Worm (Caenorhabditis elegans) whole organism, late embryonic: ENCODE results near the gene dnj-17.

Source experiments
- F13H6.1 ChIP-seq: sonication (generic microtip); optimal IDR thresholded peaks from 2 replicates; lab custom pipeline; 2016; ENCODE audit warnings: missing genetic modification characterization, missing compliant biosample characterization
- K09A11.1 ChIP-seq: sonication (generic microtip); optimal IDR thresholded peaks from 2 replicates; lab custom pipeline; 2017; ENCODE audit warnings: antibody characterized with exemption, mild to moderate bottlenecking, missing genetic modification characterization, missing compliant biosample characterization; ENCODE audit not compliant: insufficient read depth
- ama-1 ChIP-seq: fragments of 150-350 bp; optimal IDR thresholded peaks from 2 replicates; lab custom pipeline; 2014
- ceh-22 ChIP-seq: sonication (generic microtip); optimal IDR thresholded peaks from 2 replicates; lab custom pipeline; 2017; ENCODE audit warnings: missing biosample characterization, missing genetic modification characterization
- dmd-4 ChIP-seq: sonication (generic microtip); optimal IDR thresholded peaks from 2 replicates; lab custom pipeline; 2016; ENCODE audit warnings: borderline replicate concordance, missing genetic modification characterization, missing compliant biosample characterization
- fkh-10 ChIP-seq: fragments of 150-350 bp; optimal IDR thresholded peaks from 2 replicates; lab custom pipeline; 2014; ENCODE audit warnings: missing biosample characterization, missing genetic modification reagents, missing genetic modification characterization
- lin-11 ChIP-seq: fragments of 200-800 bp; sonication (Bioruptor generic); optimal IDR thresholded peaks from 2 replicates; lab custom pipeline; 2018; ENCODE audit warnings: mild to moderate bottlenecking, missing genetic modification characterization, missing compliant biosample characterization
- nfya-1 ChIP-seq: sonication (generic microtip); optimal IDR thresholded peaks from 2 replicates; lab custom pipeline; 2017; ENCODE audit warnings: missing genetic modification characterization, mild to moderate bottlenecking, missing compliant biosample characterization, antibody characterized with exemption, moderate library complexity
- pros-1 ChIP-seq: fragments of 150-350 bp; optimal IDR thresholded peaks from 2 replicates; lab custom pipeline; 2014; ENCODE audit warnings: missing biosample characterization, missing genetic modification reagents, missing genetic modification characterization
- ztf-16 ChIP-seq: sonication (generic microtip); optimal IDR thresholded peaks from 2 replicates; lab custom pipeline; 2017; ENCODE audit warnings: missing genetic modification characterization, missing compliant biosample characterization

DNA sequence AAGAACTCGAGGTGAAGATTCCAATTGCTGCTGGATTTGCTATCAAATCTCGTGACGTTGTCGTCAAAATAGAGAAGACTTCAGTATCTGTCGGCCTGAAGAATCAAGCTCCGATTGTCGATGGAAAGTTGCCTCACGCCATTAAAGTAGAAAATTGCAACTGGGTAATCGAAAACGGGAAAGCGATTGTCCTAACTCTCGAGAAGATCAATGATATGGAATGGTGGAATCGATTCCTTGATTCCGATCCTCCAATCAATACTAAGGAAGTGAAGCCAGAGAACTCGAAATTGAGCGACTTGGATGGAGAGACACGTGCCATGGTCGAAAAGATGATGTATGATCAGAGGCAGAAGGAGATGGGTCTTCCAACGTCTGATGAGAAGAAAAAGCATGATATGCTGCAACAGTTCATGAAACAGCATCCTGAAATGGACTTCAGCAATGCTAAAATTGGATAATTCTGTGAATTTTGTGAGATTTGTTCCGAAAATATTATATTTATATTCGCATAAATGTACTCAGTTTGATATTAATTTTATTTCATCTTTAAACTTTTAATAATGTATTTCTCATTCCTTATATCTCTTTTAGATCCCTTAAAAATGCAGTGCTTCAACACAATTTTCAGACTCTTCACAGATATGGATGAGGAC, 50.9 kb downstream of the dnj-17 start, which contains the start of gene dro-1:
- TF ChIP-seq fkh-10 (GFP tag; lab: Kevin White, UChicago) (no peak), dmd-4 (tag; lab: Kevin White, UChicago) (no peak), pros-1 (tag; lab: Kevin White, UChicago) (no peak), F13H6.1 (tag; lab: Kevin White, UChicago) (no peak), ceh-22 (tag; lab: Kevin White, UChicago) (no peak), nfya-1 (tag; lab: Kevin White, UChicago) (no peak), lin-11 (tag; lab: Kevin White, UChicago) (no peak), K09A11.1 (no peak), ztf-16 (tag; lab: Kevin White, UChicago) (no peak), ama-1 (lab: Kevin White, UChicago) (no peak)
